Fruit fly (Drosophila melanogaster) whole organism, embryonic: ENCODE measurements around the gene slam.

Source experiments
- BtbVII ChIP-seq: fragments of 200-800 bp; sonication (Bioruptor generic); optimal IDR thresholded peaks from 3 replicates; lab custom pipeline; 2017; ENCODE audit warnings: missing biosample characterization, mild to moderate bottlenecking, missing genetic modification characterization
- CG15073 ChIP-seq: fragments of 200-800 bp; sonication (Bioruptor generic); optimal IDR thresholded peaks from 2 replicates; lab custom pipeline; 2016; ENCODE audit warnings: missing biosample characterization, missing genetic modification characterization
- CG33213 ChIP-seq: fragments of 200-800 bp; sonication (Bioruptor generic); optimal IDR thresholded peaks from 3 replicates; lab custom pipeline; 2016; ENCODE audit warnings: missing biosample characterization, missing genetic modification characterization
- Hr3 ChIP-seq: fragments of 200-800 bp; sonication (Bioruptor generic); optimal IDR thresholded peaks from 3 replicates; lab custom pipeline; 2016; ENCODE audit warnings: missing biosample characterization, missing genetic modification characterization
- Myb ChIP-seq: fragments of 200-800 bp; sonication (Bioruptor generic); optimal IDR thresholded peaks from 2 replicates; lab custom pipeline; 2016; ENCODE audit warnings: missing biosample characterization, missing genetic modification characterization
- Neu2 ChIP-seq: fragments of 200-800 bp; sonication (Bioruptor generic); optimal IDR thresholded peaks from 3 replicates; lab custom pipeline; 2016; ENCODE audit warnings: missing biosample characterization, missing genetic modification characterization, borderline replicate concordance

- TF ChIP-seq Hr3 (GFP tag; lab: Kevin White, UChicago), result no peak
- TF ChIP-seq Myb, result no peak
- no peak for TF ChIP-seq CG33213 (GFP tag; lab: Kevin White, UChicago)
- no peak for TF ChIP-seq CG15073 (GFP tag; lab: Kevin White, UChicago)
- no peak for TF ChIP-seq Neu2 (GFP tag; lab: Kevin White, UChicago)
- no peak for TF ChIP-seq BtbVII
Observed at dm6 chr2L:6380966-6381365, 8.8 kb downstream of the slam start, which contains the start of gene Nepl5.
